Worm (Caenorhabditis elegans) whole organism, young adult: ENCODE data around the gene K10D11.7.
A peak's percentile ranks its signal among the peaks of the same experiment; 100 is the strongest.

ENCODE experiments used
- F22D6.2 ChIP-seq: sonication (generic microtip); optimal IDR thresholded peaks from 2 replicates; lab custom pipeline; 2016; ENCODE audit warnings: mild to moderate bottlenecking, missing genetic modification characterization, missing compliant biosample characterization
- F23B12.7 ChIP-seq: sonication (generic microtip); optimal IDR thresholded peaks from 2 replicates; lab custom pipeline; 2017; ENCODE audit warnings: missing genetic modification characterization, mild to moderate bottlenecking, missing compliant biosample characterization, antibody characterized with exemption, moderate library complexity; ENCODE audit not compliant: insufficient read depth
- F33H1.4 ChIP-seq: fragments of 200-800 bp; sonication (Bioruptor generic); IDR thresholded peaks from 2 replicates; pipeline ENCODE4 v1.3.6; 2022; ENCODE audit warnings: missing genetic modification reagents, missing genetic modification characterization, missing compliant biosample characterization
- F37B4.10 ChIP-seq: fragments of 200-800 bp; sonication (Bioruptor generic); IDR thresholded peaks from 2 replicates; pipeline ENCODE4 v1.3.6; 2022; ENCODE audit warnings: missing genetic modification characterization, missing compliant biosample characterization
- K12H6.12 ChIP-seq: fragments of 200-800 bp; sonication (Bioruptor generic); optimal IDR thresholded peaks from 2 replicates; lab custom pipeline; 2018; ENCODE audit warnings: mild to moderate bottlenecking, missing genetic modification characterization, missing compliant biosample characterization
- T07F8.4 ChIP-seq: sonication (generic microtip); optimal IDR thresholded peaks from 2 replicates; lab custom pipeline; 2016; ENCODE audit warnings: mild to moderate bottlenecking, missing genetic modification characterization, moderate library complexity, missing compliant biosample characterization
- Y53F4B.3 ChIP-seq: fragments of 200-800 bp; sonication (Bioruptor generic); IDR thresholded peaks from 2 replicates; pipeline ENCODE4 v1.3.6; 2022; ENCODE audit warnings: missing genetic modification reagents, missing genetic modification characterization, missing compliant biosample characterization
- Y95B8A.8 ChIP-seq: fragments of 200-800 bp; sonication (Bioruptor generic); IDR thresholded peaks from 2 replicates; pipeline ENCODE4 v1.3.6; 2022; ENCODE audit warnings: missing genetic modification reagents, missing genetic modification characterization, missing compliant biosample characterization
- ama-1 ChIP-seq, 3 experiments: fragments of 150-350 bp in 1 of 3; sonication (generic microtip) in 2 of 3; optimal IDR thresholded peaks; 2 replicates each; lab custom pipeline; 2014 to 2018; ENCODE audit warnings: missing biosample characterization in 2 of 3, missing genetic modification characterization in 2 of 3, missing genetic modification reagents in 2 of 3
- atf-7 ChIP-seq: sonication (generic microtip); optimal IDR thresholded peaks from 2 replicates; lab custom pipeline; 2017; ENCODE audit warnings: mild to moderate bottlenecking, missing genetic modification characterization, missing compliant biosample characterization
- athp-1 ChIP-seq: sonication (generic microtip); optimal IDR thresholded peaks from 2 replicates; lab custom pipeline; 2017; ENCODE audit warnings: mild to moderate bottlenecking, missing genetic modification characterization, missing compliant biosample characterization
- bed-1 ChIP-seq: fragments of 200-800 bp; sonication (Bioruptor generic); IDR thresholded peaks from 2 replicates; pipeline ENCODE4 v1.3.6; 2022; ENCODE audit warnings: missing genetic modification reagents, missing genetic modification characterization, missing compliant biosample characterization
- ccch-3 ChIP-seq: fragments of 200-800 bp; sonication (Bioruptor generic); optimal IDR thresholded peaks from 2 replicates; lab custom pipeline; 2018; ENCODE audit warnings: mild to moderate bottlenecking, missing genetic modification characterization, missing compliant biosample characterization
- ceh-100 ChIP-seq: fragments of 200-800 bp; sonication (Bioruptor generic); IDR thresholded peaks from 2 replicates; pipeline ENCODE4 v1.3.6; 2022; ENCODE audit warnings: missing genetic modification reagents, missing genetic modification characterization, missing compliant biosample characterization
- ceh-27 ChIP-seq: fragments of 200-800 bp; sonication (Bioruptor generic); optimal IDR thresholded peaks from 2 replicates; lab custom pipeline; 2018; ENCODE audit warnings: mild to moderate bottlenecking, missing genetic modification characterization, moderate library complexity, missing compliant biosample characterization
- ceh-40 ChIP-seq: fragments of 200-800 bp; sonication (Bioruptor generic); IDR thresholded peaks from 2 replicates; pipeline ENCODE4 v1.3.6; 2022; ENCODE audit warnings: missing genetic modification characterization, missing compliant biosample characterization
- dox-1 ChIP-seq: fragments of 200-800 bp; sonication (Bioruptor generic); IDR thresholded peaks from 2 replicates; pipeline ENCODE4 v1.3.6; 2022; ENCODE audit warnings: missing genetic modification reagents, missing genetic modification characterization, missing compliant biosample characterization
- egl-44 ChIP-seq: fragments of 200-800 bp; sonication (Bioruptor generic); IDR thresholded peaks from 2 replicates; pipeline ENCODE4 v1.3.6; 2022; ENCODE audit warnings: missing genetic modification reagents, missing genetic modification characterization, missing compliant biosample characterization
- hlh-12 ChIP-seq: sonication (generic microtip); optimal IDR thresholded peaks from 2 replicates; lab custom pipeline; 2016; ENCODE audit warnings: missing genetic modification characterization, missing compliant biosample characterization
- hmg-1.2 ChIP-seq: fragments of 200-800 bp; sonication (Bioruptor generic); IDR thresholded peaks from 2 replicates; pipeline ENCODE4 v1.3.6; 2022; ENCODE audit warnings: missing genetic modification reagents, missing genetic modification characterization, missing compliant biosample characterization
- let-607 ChIP-seq, 2 experiments: fragments of 200-800 bp in 1 of 2; sonication (Bioruptor generic) in 1 of 2; sonication (generic microtip) in 1 of 2; optimal IDR thresholded peaks; 2 replicates each; lab custom pipeline; 2016 to 2018; ENCODE audit warnings: mild to moderate bottlenecking in 2 of 2, missing compliant biosample characterization in 2 of 2, missing genetic modification characterization in 2 of 2, moderate library complexity in 2 of 2, missing genotype in 1 of 2
- lin-26 ChIP-seq: fragments of 200-800 bp; sonication (Bioruptor generic); IDR thresholded peaks from 2 replicates; pipeline ENCODE4 v1.3.6; 2022; ENCODE audit warnings: missing genetic modification reagents, missing genetic modification characterization, missing compliant biosample characterization
- lin-40 ChIP-seq: sonication (generic microtip); optimal IDR thresholded peaks from 2 replicates; lab custom pipeline; 2016; ENCODE audit warnings: missing genetic modification characterization, mild to moderate bottlenecking, missing compliant biosample characterization, missing genotype, missing genetic modification reagents
- lsy-27 ChIP-seq: sonication (generic microtip); optimal IDR thresholded peaks from 2 replicates; lab custom pipeline; 2017; ENCODE audit warnings: missing genetic modification characterization, mild to moderate bottlenecking, missing compliant biosample characterization, antibody characterized with exemption, missing genotype, borderline replicate concordance; ENCODE audit not compliant: insufficient read depth
- mes-4 ChIP-seq: sonication (generic microtip); optimal IDR thresholded peaks from 2 replicates; lab custom pipeline; 2016; ENCODE audit warnings: missing genotype, missing genetic modification characterization, missing compliant biosample characterization
- nfyb-1 ChIP-seq: fragments of 200-800 bp; sonication (Bioruptor generic); IDR thresholded peaks from 2 replicates; pipeline ENCODE4 v1.3.6; 2022; ENCODE audit warnings: missing genetic modification reagents, missing genetic modification characterization, missing compliant biosample characterization
- nhr-27 ChIP-seq: fragments of 200-800 bp; sonication (Bioruptor generic); optimal IDR thresholded peaks from 2 replicates; lab custom pipeline; 2018; ENCODE audit warnings: mild to moderate bottlenecking, missing genetic modification characterization, moderate library complexity, missing compliant biosample characterization
- nhr-80 ChIP-seq: sonication (generic microtip); optimal IDR thresholded peaks from 2 replicates; lab custom pipeline; 2016; ENCODE audit warnings: missing genetic modification characterization, missing compliant biosample characterization
- sdz-38 ChIP-seq: sonication (generic microtip); optimal IDR thresholded peaks from 2 replicates; lab custom pipeline; 2016; ENCODE audit warnings: missing genotype, missing genetic modification characterization, missing compliant biosample characterization
- snpc-4 ChIP-seq, 5 experiments: fragments of 150-350 bp in 1 of 5; sonication (generic microtip) in 4 of 5; optimal IDR thresholded peaks; 2 replicates each; lab custom pipeline; 2014 to 2018; ENCODE audit warnings: missing genetic modification characterization in 5 of 5, missing biosample characterization in 3 of 5, antibody characterized with exemption in 2 of 5, mild to moderate bottlenecking in 2 of 5, missing compliant biosample characterization in 2 of 5, missing genotype in 2 of 5, moderate library complexity in 2 of 5, missing genetic modification reagents in 1 of 5
- tbp1 ChIP-seq: fragments of 200-800 bp; sonication (Bioruptor generic); optimal IDR thresholded peaks from 2 replicates; lab custom pipeline; 2018; ENCODE audit warnings: mild to moderate bottlenecking, missing genetic modification characterization, missing compliant biosample characterization
- unc-130 ChIP-seq: sonication (generic microtip); optimal IDR thresholded peaks from 2 replicates; lab custom pipeline; 2016; ENCODE audit warnings: missing genetic modification reagents, missing genetic modification characterization, missing compliant biosample characterization
- xnd-1 ChIP-seq: sonication (generic microtip); optimal IDR thresholded peaks from 2 replicates; lab custom pipeline; 2016; ENCODE audit warnings: missing genotype, missing genetic modification reagents, missing genetic modification characterization, missing compliant biosample characterization
- ztf-18 ChIP-seq: sonication (generic microtip); optimal IDR thresholded peaks from 2 replicates; lab custom pipeline; 2016; ENCODE audit warnings: missing genotype, mild to moderate bottlenecking, missing genetic modification characterization, missing compliant biosample characterization
- ztf-22 ChIP-seq: fragments of 200-800 bp; sonication (Bioruptor generic); optimal IDR thresholded peaks from 2 replicates; lab custom pipeline; 2018; ENCODE audit warnings: mild to moderate bottlenecking, missing genetic modification characterization, moderate library complexity, missing compliant biosample characterization
- ztf-26 ChIP-seq: sonication (generic microtip); optimal IDR thresholded peaks from 2 replicates; lab custom pipeline; 2017; ENCODE audit warnings: missing genetic modification characterization, missing compliant biosample characterization
- ztf-3 ChIP-seq: fragments of 200-800 bp; sonication (Bioruptor generic); optimal IDR thresholded peaks from 2 replicates; lab custom pipeline; 2018; ENCODE audit warnings: mild to moderate bottlenecking, missing genetic modification characterization, missing compliant biosample characterization

K10D11.7 gene

ce11 chrIV:12991629-12992028 is 4.2 kb downstream of the K10D11.7 start, which contains the start of gene K10D11.5:
K10D11.5 (minus strand) TSS chrIV:12991843.
- TF ChIP-seq F33H1.4 (GFP tag; lab: Robert Waterston, UW) = no peak
- peak; percentile 71 for TF ChIP-seq nhr-80
- peak in 1 of 2 experiments; percentile 60 for TF ChIP-seq let-607 (tag; optimal IDR thresholded peaks at IDR 0.05; lab: Kevin White, UChicago)
- TF ChIP-seq F23B12.7 (tag; lab: Kevin White, UChicago) = no peak

ce11 chrIV:12990638-12991037 is 5.1 kb downstream of the K10D11.7 start:
- TF ChIP-seq F37B4.10 (no peak), Y95B8A.8 (no peak), tbp1 (GFP tag; lab: Kevin White, UChicago) (no peak), F22D6.2 (no peak), unc-130 (GFP tag; lab: Kevin White, UChicago) (no peak), T07F8.4 (tag; lab: Kevin White, UChicago) (no peak), mes-4 (tag; lab: Kevin White, UChicago) (no peak), ztf-3 (GFP tag; lab: Kevin White, UChicago) (no peak), ztf-26 (tag; lab: Kevin White, UChicago) (no peak), F23B12.7 (tag; lab: Kevin White, UChicago) (no peak), hmg-1.2 (GFP tag; lab: Robert Waterston, UW) (no peak)

DNA sequence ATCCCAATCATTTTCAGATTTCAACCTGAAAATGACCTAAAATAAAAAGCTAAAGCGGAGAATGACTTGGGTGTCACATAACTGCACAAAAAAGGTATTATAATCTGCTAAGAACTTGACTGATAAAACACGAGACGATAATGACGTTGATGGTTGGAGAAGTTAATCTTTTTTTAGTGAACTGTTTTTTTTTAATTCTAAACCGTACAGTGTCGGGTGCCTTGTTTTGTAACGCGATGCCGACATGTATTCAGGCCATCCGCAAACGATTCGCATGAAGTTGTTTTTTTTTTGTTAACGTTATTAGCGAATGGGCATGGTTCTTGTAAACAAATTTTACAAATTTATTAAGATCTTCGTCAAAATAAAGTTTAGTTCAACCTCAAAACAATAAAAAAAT is 6.4 kb downstream of the K10D11.7 start, which contains the start of gene K10D11.6:
Gene K10D11.6, minus strand, starts transcription at position 101 of the 400 bp plus-strand sequence.
- no peak for TF ChIP-seq snpc-4 (GFP tag; optimal IDR thresholded peaks at IDR 0.05; lab: Kevin White, UChicago)
- TF ChIP-seq snpc-4 (tag; optimal IDR thresholded peaks at IDR 0.05; lab: Kevin White, UChicago) = peak in 1 of 4 experiments; percentile 42
- TF ChIP-seq hlh-12 (tag; lab: Kevin White, UChicago) = no peak
- no peak for TF ChIP-seq sdz-38 (tag; lab: Kevin White, UChicago)
- TF ChIP-seq bed-1 (GFP tag; lab: Robert Waterston, UW) = no peak
- TF ChIP-seq ama-1 (optimal IDR thresholded peaks at IDR 0.05; lab: Kevin White, UChicago) = no peak
- no peak for TF ChIP-seq ama-1 (GFP tag; optimal IDR thresholded peaks at IDR 0.05; lab: Kevin White, UChicago)
- TF ChIP-seq nhr-80 = peak; percentile 22

DNA sequence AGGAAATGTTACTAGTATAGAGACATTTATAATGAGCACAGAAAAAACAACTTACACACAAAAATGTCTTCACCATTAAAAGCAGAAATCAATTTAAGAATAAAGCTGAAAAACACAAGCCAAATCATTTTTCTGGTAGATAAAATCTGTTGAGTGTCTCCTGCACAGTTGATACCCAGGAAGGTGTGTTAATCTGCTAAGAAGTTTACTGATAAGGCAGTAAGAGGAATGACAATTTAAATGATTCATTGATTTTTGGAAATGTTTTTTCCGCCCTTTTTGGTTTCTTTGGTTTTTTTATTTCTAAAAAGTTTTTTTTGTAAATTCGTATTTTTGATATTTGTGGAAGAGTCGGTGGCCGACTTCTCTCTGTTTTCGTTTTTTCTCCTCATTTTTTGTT is 9.8 kb downstream of the K10D11.7 start, which contains the start of gene K10D11.3:
Gene K10D11.3, minus strand, starts transcription at position 174 of the 400 bp plus-strand sequence.
- TF ChIP-seq xnd-1 = no peak
- no peak for TF ChIP-seq athp-1 (tag; lab: Kevin White, UChicago)
- peak; percentile 11 for TF ChIP-seq nhr-80
- TF ChIP-seq, all 124 proteins: peak for 1

DNA sequence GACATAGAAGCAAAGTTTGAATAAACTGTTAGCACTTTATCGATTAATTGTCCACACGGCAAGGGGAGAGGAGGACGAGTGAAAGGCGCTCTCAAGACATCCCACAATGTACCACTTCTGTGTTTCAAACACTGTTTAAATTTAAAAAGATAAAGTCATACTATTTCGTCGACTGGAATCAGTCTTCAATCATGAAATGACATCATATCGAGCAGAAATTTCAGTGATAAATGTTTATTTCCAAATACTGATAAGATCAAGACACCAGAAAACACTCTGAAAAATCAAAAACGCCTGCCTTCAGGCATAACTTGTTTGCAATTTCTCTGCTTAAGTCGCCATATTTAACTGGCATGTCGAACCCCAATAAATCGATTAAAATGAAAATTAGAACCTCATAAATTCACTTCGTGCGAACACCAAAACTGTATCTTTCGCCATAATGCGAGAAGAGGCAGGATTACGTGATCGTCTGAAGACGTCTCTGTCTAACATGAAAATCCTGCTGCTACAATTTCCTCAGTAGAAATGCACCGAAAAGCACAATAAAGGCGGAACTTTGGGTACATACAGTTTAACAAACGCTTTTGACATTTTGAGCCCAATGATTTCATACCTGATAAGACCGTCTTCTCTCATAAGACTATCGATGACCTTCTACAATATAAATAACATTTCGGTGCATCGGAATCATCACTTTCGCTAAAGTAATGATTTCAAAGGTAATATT is 17.3 kb downstream of the K10D11.7 start, which contains the start of gene K10D11.2:
Gene K10D11.2, plus strand, starts transcription at position 680 of the 730 bp plus-strand sequence.
- TF ChIP-seq nhr-27 (tag; lab: Kevin White, UChicago) = no peak
- TF ChIP-seq K12H6.12 (tag; lab: Kevin White, UChicago) = no peak
- no peak for TF ChIP-seq F23B12.7 (tag; lab: Kevin White, UChicago)
- TF ChIP-seq ceh-27 (GFP tag; lab: Kevin White, UChicago) = no peak
- no peak for TF ChIP-seq egl-44 (GFP tag; lab: Robert Waterston, UW)
- TF ChIP-seq ceh-100 (GFP tag; lab: Robert Waterston, UW) = no peak
- TF ChIP-seq hmg-1.2 (GFP tag; lab: Robert Waterston, UW) = no peak
- no peak for TF ChIP-seq F37B4.10
- no peak for TF ChIP-seq Y53F4B.3 (GFP tag; lab: Robert Waterston, UW)
- TF ChIP-seq ztf-22 (GFP tag; lab: Kevin White, UChicago) = no peak
- no peak for TF ChIP-seq ceh-40 (GFP tag; lab: Robert Waterston, UW)
- TF ChIP-seq lin-26 (GFP tag; lab: Robert Waterston, UW) = no peak
- no peak for TF ChIP-seq ccch-3 (GFP tag; lab: Kevin White, UChicago)
- peak; percentile 16 for TF ChIP-seq atf-7
- 0 out of 2 replicates have a peak, but pooled peaks have one; percentile 38 for TF ChIP-seq dox-1
- no peak for TF ChIP-seq lsy-27
- TF ChIP-seq lin-40 (tag; lab: Kevin White, UChicago) = no peak
- peak; percentile 39 for TF ChIP-seq nhr-80
- TF ChIP-seq ztf-18 (tag; lab: Kevin White, UChicago) = no peak
- TF ChIP-seq nfyb-1 (GFP tag; lab: Robert Waterston, UW) = no peak
